Fruit fly (Drosophila melanogaster) whole organism, embryonic: Measurements from ENCODE around the gene CG13676.
A peak's percentile ranks its signal among the peaks of the same experiment; 100 is the strongest.

ENCODE experiments used
- Adf1 ChIP-seq: fragments of 200-800 bp; sonication (Bioruptor generic); IDR thresholded peaks from 2 replicates; pipeline ENCODE4 v1.3.6; 2022; ENCODE audit warnings: missing biosample characterization, missing genetic modification characterization
- C15 ChIP-seq: fragments of 200-800 bp; sonication (Bioruptor generic); IDR thresholded peaks from 3 replicates; pipeline ENCODE4 v1.3.6; 2022; ENCODE audit warnings: missing biosample characterization, missing genetic modification characterization
- CG10209 ChIP-seq: fragments of 200-800 bp; sonication (Bioruptor generic); optimal IDR thresholded peaks from 3 replicates; lab custom pipeline; 2017; ENCODE audit warnings: missing biosample characterization, mild to moderate bottlenecking, missing genetic modification characterization, missing genetic modification reagents
- CG10267 ChIP-seq: fragments of 200-800 bp; sonication (Bioruptor generic); optimal IDR thresholded peaks from 2 replicates; lab custom pipeline; 2018; ENCODE audit warnings: missing biosample characterization, mild to moderate bottlenecking, missing genetic modification characterization, moderate library complexity
- CG10959 ChIP-seq: fragments of 200-800 bp; sonication (Bioruptor generic); IDR thresholded peaks from 2 replicates; pipeline ENCODE4 v1.3.6; 2022; ENCODE audit warnings: missing biosample characterization, missing genetic modification characterization
- CG11398 ChIP-seq: fragments of 200-800 bp; sonication (Bioruptor generic); optimal IDR thresholded peaks from 2 replicates; lab custom pipeline; 2016; ENCODE audit warnings: missing biosample characterization, missing genetic modification characterization
- CG11456 ChIP-seq: fragments of 200-800 bp; sonication (Bioruptor generic); IDR thresholded peaks from 3 replicates; pipeline ENCODE4 v1.3.6; 2022; ENCODE audit warnings: missing biosample characterization, missing genetic modification characterization
- CG12104 ChIP-seq: fragments of 200-800 bp; sonication (Bioruptor generic); optimal IDR thresholded peaks from 3 replicates; lab custom pipeline; 2016; ENCODE audit warnings: missing biosample characterization, missing genetic modification characterization
- CG12744 ChIP-seq: fragments of 200-800 bp; sonication (Bioruptor generic); optimal IDR thresholded peaks from 2 replicates; lab custom pipeline; 2016; ENCODE audit warnings: missing biosample characterization, missing genetic modification characterization
- CG13894 ChIP-seq: fragments of 200-800 bp; sonication (Bioruptor generic); optimal IDR thresholded peaks from 3 replicates; lab custom pipeline; 2018; ENCODE audit warnings: missing biosample characterization, mild to moderate bottlenecking, missing genetic modification characterization, moderate library complexity
- CG16779 ChIP-seq: fragments of 200-800 bp; sonication (Bioruptor generic); IDR thresholded peaks from 2 replicates; pipeline ENCODE4 v1.3.6; 2022; ENCODE audit warnings: missing biosample characterization, missing genetic modification characterization
- CG16863 ChIP-seq: fragments of 200-800 bp; sonication (Bioruptor generic); optimal IDR thresholded peaks from 3 replicates; lab custom pipeline; 2016; ENCODE audit warnings: missing biosample characterization, missing genetic modification characterization
- CG17568 ChIP-seq: fragments of 200-800 bp; sonication (Bioruptor generic); optimal IDR thresholded peaks from 2 replicates; lab custom pipeline; 2018; ENCODE audit warnings: missing biosample characterization, mild to moderate bottlenecking, missing genetic modification characterization, moderate library complexity
- CG3065 ChIP-seq: fragments of 200-800 bp; sonication (Bioruptor generic); optimal IDR thresholded peaks from 2 replicates; lab custom pipeline; 2016; ENCODE audit warnings: missing biosample characterization, missing genetic modification characterization
- CG31388 ChIP-seq: fragments of 200-800 bp; sonication (Bioruptor generic); optimal IDR thresholded peaks from 2 replicates; lab custom pipeline; 2016; ENCODE audit warnings: missing biosample characterization, missing genetic modification characterization
- CG31441 ChIP-seq: fragments of 200-800 bp; sonication (Bioruptor generic); IDR thresholded peaks from 2 replicates; pipeline ENCODE4 v1.3.6; 2022; ENCODE audit warnings: missing biosample characterization, missing genetic modification characterization
- CG32532 ChIP-seq: fragments of 200-800 bp; sonication (Bioruptor generic); IDR thresholded peaks from 2 replicates; pipeline ENCODE4 v1.3.6; 2022; ENCODE audit warnings: missing biosample characterization, missing genetic modification characterization
- CG34224 ChIP-seq: fragments of 200-800 bp; sonication (Bioruptor generic); IDR thresholded peaks from 3 replicates; pipeline ENCODE4 v1.3.6; 2022; ENCODE audit warnings: missing biosample characterization, missing genetic modification characterization; ENCODE audit not compliant: partially characterized antibody
- CG4854 ChIP-seq: fragments of 200-800 bp; sonication (Bioruptor generic); optimal IDR thresholded peaks from 2 replicates; lab custom pipeline; 2016; ENCODE audit warnings: missing biosample characterization, missing genetic modification characterization, inconsistent platforms
- CG6254 ChIP-seq: fragments of 200-800 bp; sonication (Bioruptor generic); optimal IDR thresholded peaks from 3 replicates; lab custom pipeline; 2017; ENCODE audit warnings: mild to moderate bottlenecking, missing biosample characterization, missing genetic modification reagents, missing genetic modification characterization
- CG7928 ChIP-seq: fragments of 200-800 bp; sonication (Bioruptor generic); optimal IDR thresholded peaks from 2 replicates; lab custom pipeline; 2017; ENCODE audit warnings: missing biosample characterization, mild to moderate bottlenecking, missing genetic modification characterization
- CG8089 ChIP-seq: fragments of 200-800 bp; sonication (Bioruptor generic); optimal IDR thresholded peaks from 3 replicates; lab custom pipeline; 2016; ENCODE audit warnings: missing biosample characterization, missing genetic modification characterization
- CG9215 ChIP-seq: fragments of 200-800 bp; sonication (Bioruptor generic); IDR thresholded peaks from 2 replicates; pipeline ENCODE4 v1.3.6; 2022; ENCODE audit warnings: missing biosample characterization, missing genetic modification characterization
- CG9932 ChIP-seq: fragments of 200-800 bp; sonication (Bioruptor generic); IDR thresholded peaks from 2 replicates; pipeline ENCODE4 v1.3.6; 2022; ENCODE audit warnings: missing biosample characterization, missing genetic modification characterization
- Deaf1 ChIP-seq: fragments of 200-800 bp; optimal IDR thresholded peaks from 3 replicates; lab custom pipeline; 2019; ENCODE audit warnings: missing biosample characterization, mild to moderate bottlenecking, missing genetic modification characterization, moderate library complexity
- Dek ChIP-seq: fragments of 200-800 bp; sonication (Bioruptor generic); optimal IDR thresholded peaks from 3 replicates; lab custom pipeline; 2019; ENCODE audit warnings: missing biosample characterization, mild to moderate bottlenecking, missing genetic modification characterization, moderate library complexity
- Fer1 ChIP-seq: fragments of 200-800 bp; sonication (Bioruptor generic); optimal IDR thresholded peaks from 2 replicates; lab custom pipeline; 2017; ENCODE audit warnings: missing biosample characterization, mild to moderate bottlenecking, missing genetic modification characterization
- Gug ChIP-seq: fragments of 200-800 bp; sonication (Bioruptor generic); IDR thresholded peaks from 4 replicates; pipeline ENCODE4 v1.3.6; 2022; ENCODE audit warnings: missing biosample characterization, missing genetic modification characterization
- Hsf ChIP-seq: fragments of 200-800 bp; sonication (Bioruptor generic); optimal IDR thresholded peaks from 3 replicates; lab custom pipeline; 2016; ENCODE audit warnings: missing biosample characterization, missing genetic modification characterization
- MESR4 ChIP-seq: fragments of 200-800 bp; sonication (Bioruptor generic); optimal IDR thresholded peaks from 2 replicates; lab custom pipeline; 2018; ENCODE audit warnings: missing biosample characterization, mild to moderate bottlenecking, missing genetic modification characterization, moderate library complexity
- NfI ChIP-seq: fragments of 200-800 bp; sonication (Bioruptor generic); optimal IDR thresholded peaks from 3 replicates; lab custom pipeline; 2018; ENCODE audit warnings: missing biosample characterization, mild to moderate bottlenecking, missing genetic modification characterization, moderate library complexity
- Xbp1 ChIP-seq: fragments of 200-800 bp; sonication (Bioruptor generic); optimal IDR thresholded peaks from 3 replicates; lab custom pipeline; 2016; ENCODE audit warnings: missing biosample characterization, mild to moderate bottlenecking, missing genetic modification characterization
- ara ChIP-seq: fragments of 200-800 bp; sonication (Bioruptor generic); IDR thresholded peaks from 2 replicates; pipeline ENCODE4 v1.3.6; 2022; ENCODE audit warnings: missing biosample characterization, missing genetic modification characterization
- bsh ChIP-seq, 2 experiments: fragments of 200-800 bp; sonication (Bioruptor generic); optimal IDR thresholded peaks; 2 replicates each; lab custom pipeline; 2017 to 2018; ENCODE audit warnings: mild to moderate bottlenecking in 2 of 2, missing biosample characterization in 2 of 2, missing genetic modification characterization in 2 of 2, moderate library complexity in 1 of 2
- cato ChIP-seq: fragments of 200-800 bp; sonication (Bioruptor generic); optimal IDR thresholded peaks from 2 replicates; lab custom pipeline; 2016; ENCODE audit warnings: missing biosample characterization, missing genetic modification characterization, borderline replicate concordance
- chm ChIP-seq: fragments of 200-800 bp; sonication (Bioruptor generic); IDR thresholded peaks from 2 replicates; pipeline ENCODE4 v1.3.6; 2022; ENCODE audit warnings: missing biosample characterization, missing genetic modification characterization
- emc ChIP-seq: fragments of 200-800 bp; sonication (Bioruptor generic); optimal IDR thresholded peaks from 2 replicates; lab custom pipeline; 2016; ENCODE audit warnings: missing biosample characterization, missing genetic modification characterization
- fd96Cb ChIP-seq: fragments of 200-800 bp; sonication (Bioruptor generic); optimal IDR thresholded peaks from 2 replicates; lab custom pipeline; 2018; ENCODE audit warnings: missing biosample characterization, mild to moderate bottlenecking, missing genetic modification characterization, moderate library complexity
- ham ChIP-seq: fragments of 200-800 bp; sonication (Bioruptor generic); IDR thresholded peaks from 2 replicates; pipeline ENCODE4 v1.3.6; 2022; ENCODE audit warnings: missing biosample characterization, missing genetic modification characterization
- kay ChIP-seq: fragments of 200-800 bp; sonication (Bioruptor generic); optimal IDR thresholded peaks from 2 replicates; lab custom pipeline; 2016; ENCODE audit warnings: missing biosample characterization, missing genetic modification characterization
- ken ChIP-seq: fragments of 200-800 bp; sonication (Bioruptor generic); IDR thresholded peaks from 3 replicates; pipeline ENCODE4 v1.3.6; 2022; ENCODE audit warnings: missing biosample characterization, missing genetic modification characterization
- mld ChIP-seq: fragments of 200-800 bp; sonication (Bioruptor generic); IDR thresholded peaks from 3 replicates; pipeline ENCODE4 v1.3.6; 2022; ENCODE audit warnings: missing biosample characterization, missing genetic modification characterization; ENCODE audit not compliant: partially characterized antibody
- nerfin-2 ChIP-seq: fragments of 200-800 bp; sonication (Bioruptor generic); IDR thresholded peaks from 2 replicates; pipeline ENCODE4 v1.3.6; 2022; ENCODE audit warnings: missing biosample characterization, missing genetic modification characterization; ENCODE audit not compliant: partially characterized antibody
- org-1 ChIP-seq: fragments of 200-800 bp; sonication (Bioruptor generic); optimal IDR thresholded peaks from 2 replicates; lab custom pipeline; 2017; ENCODE audit warnings: missing biosample characterization, missing genetic modification characterization
- phol ChIP-seq: fragments of 200-800 bp; sonication (Bioruptor generic); optimal IDR thresholded peaks from 3 replicates; lab custom pipeline; 2018; ENCODE audit warnings: missing biosample characterization, mild to moderate bottlenecking, missing genetic modification characterization, moderate library complexity
- repo ChIP-seq: fragments of 200-800 bp; sonication (Bioruptor generic); optimal IDR thresholded peaks from 2 replicates; lab custom pipeline; 2016; ENCODE audit warnings: missing biosample characterization, missing genetic modification characterization
- sd ChIP-seq: fragments of 200-800 bp; sonication (Bioruptor generic); optimal IDR thresholded peaks from 3 replicates; lab custom pipeline; 2018; ENCODE audit warnings: missing biosample characterization, mild to moderate bottlenecking, missing genetic modification characterization, moderate library complexity
- slp2 ChIP-seq: fragments of 200-800 bp; sonication (Bioruptor generic); optimal IDR thresholded peaks from 2 replicates; lab custom pipeline; 2016; ENCODE audit warnings: missing biosample characterization, missing genetic modification characterization
- so ChIP-seq: fragments of 200-800 bp; sonication (Bioruptor generic); IDR thresholded peaks from 3 replicates; pipeline ENCODE4 v1.3.6; 2022; ENCODE audit warnings: missing biosample characterization, missing genetic modification characterization
- tgo ChIP-seq: fragments of 200-800 bp; sonication (Bioruptor generic); IDR thresholded peaks from 3 replicates; pipeline ENCODE4 v1.3.6; 2022; ENCODE audit warnings: missing biosample characterization, missing genetic modification characterization
- vnd ChIP-seq: fragments of 200-800 bp; sonication (Bioruptor generic); IDR thresholded peaks from 3 replicates; pipeline ENCODE4 v1.3.6; 2022; ENCODE audit warnings: missing biosample characterization, missing genetic modification characterization; ENCODE audit not compliant: partially characterized antibody

Gene CG13676

DNA sequence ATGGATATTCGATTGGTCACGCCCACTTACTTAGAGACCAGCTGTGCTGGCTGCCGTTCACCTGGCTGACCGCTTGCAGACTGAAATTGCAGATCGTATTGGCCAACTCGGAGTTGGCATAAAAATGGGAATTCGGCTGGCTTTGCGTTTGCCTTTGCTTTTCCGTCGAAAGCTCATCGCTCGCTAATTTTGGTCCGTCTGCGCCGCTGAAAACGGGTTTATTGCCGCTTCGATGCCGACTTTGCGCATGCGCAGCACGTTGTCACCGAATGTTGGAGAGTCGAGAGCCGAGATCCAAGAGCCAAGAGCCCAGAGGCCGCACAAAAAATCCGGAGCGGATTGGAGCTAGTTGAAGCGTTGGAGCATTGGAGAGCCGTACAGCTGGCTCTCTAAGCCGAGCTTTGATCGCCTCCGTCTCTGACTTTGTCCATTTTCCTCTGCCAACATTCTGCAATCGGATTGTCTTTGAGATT, at the start of gene CG13676 (continued):
- TF ChIP-seq CG12744 (GFP tag; lab: Kevin White, UChicago) (no peak), phol (tag; lab: Kevin White, UChicago) (no peak), vnd (GFP tag; lab: Robert Waterston, UW) (no peak), bsh (GFP tag; optimal IDR thresholded peaks at IDR 0.05; lab: Kevin White, UChicago) (no peak), Gug (GFP tag; lab: Robert Waterston, UW) (no peak), CG10267 (no peak), CG12104 (no peak), ara (GFP tag; lab: Robert Waterston, UW) (no peak), ken (GFP tag; lab: Robert Waterston, UW) (no peak), mld (GFP tag; lab: Robert Waterston, UW) (no peak), CG10209 (no peak), CG17568 (GFP tag; lab: Kevin White, UChicago) (no peak), CG6254 (GFP tag; lab: Kevin White, UChicago) (no peak), emc (GFP tag; lab: Kevin White, UChicago) (no peak), CG16779 (GFP tag; lab: Robert Waterston, UW) (no peak), MESR4 (GFP tag; lab: Kevin White, UChicago) (no peak), CG9932 (GFP tag; lab: Robert Waterston, UW) (no peak), Xbp1 (no peak), ham (GFP tag; lab: Robert Waterston, UW) (no peak), CG16863 (GFP tag; lab: Kevin White, UChicago) (no peak), Hsf (GFP tag; lab: Kevin White, UChicago) (no peak), fd96Cb (tag; lab: Kevin White, UChicago) (no peak), repo (GFP tag; lab: Kevin White, UChicago) (no peak), Deaf1 (tag; lab: Kevin White, UChicago) (peak; percentile 45), CG4854 (GFP tag; lab: Kevin White, UChicago) (no peak), CG8089 (no peak), CG34224 (peak; percentile 49; the same call in 2 of the 3 replicates), CG9215 (no peak), Adf1 (peak; percentile 45; the same call in 1 of the 2 replicates), cato (GFP tag; lab: Kevin White, UChicago) (no peak), chm (no peak; the same call in 1 of the 2 replicates), CG7928 (no peak), slp2 (no peak), kay (GFP tag; lab: Kevin White, UChicago) (no peak), CG10959 (GFP tag; lab: Robert Waterston, UW) (no peak), org-1 (GFP tag; lab: Kevin White, UChicago) (no peak), Dek (no peak), so (GFP tag; lab: Robert Waterston, UW) (0 out of 3 replicates have a peak, but pooled peaks have one; percentile 11), nerfin-2 (GFP tag; lab: Robert Waterston, UW) (no peak), tgo (GFP tag; lab: Robert Waterston, UW) (no peak), sd (tag; lab: Kevin White, UChicago) (peak; percentile 20), C15 (GFP tag; lab: Robert Waterston, UW) (no peak), CG3065 (GFP tag; lab: Kevin White, UChicago) (no peak), NfI (GFP tag; lab: Kevin White, UChicago) (no peak), CG11398 (GFP tag; lab: Kevin White, UChicago) (no peak), CG31441 (GFP tag; lab: Robert Waterston, UW) (no peak), CG32532 (GFP tag; lab: Robert Waterston, UW) (no peak), CG11456 (GFP tag; lab: Robert Waterston, UW) (no peak), Fer1 (GFP tag; lab: Kevin White, UChicago) (no peak), CG13894 (tag; lab: Kevin White, UChicago) (no peak), CG31388 (GFP tag; lab: Kevin White, UChicago) (no peak)
